Fruit fly (Drosophila melanogaster) whole organism, pupa: Measurements from ENCODE around the gene Duox.

Experiments
- CG12605 ChIP-seq: fragments of 200-800 bp; sonication (Bioruptor generic); IDR thresholded peaks from 2 replicates; pipeline ENCODE4 v1.3.6; 2022; ENCODE audit warnings: missing biosample characterization, missing genetic modification characterization
- CG13204 ChIP-seq: fragments of 200-800 bp; sonication (Bioruptor generic); optimal IDR thresholded peaks from 2 replicates; lab custom pipeline; 2018; ENCODE audit warnings: missing biosample characterization, mild to moderate bottlenecking, missing genetic modification characterization, moderate library complexity
- CG14655 ChIP-seq: fragments of 200-800 bp; sonication (Bioruptor generic); optimal IDR thresholded peaks from 3 replicates; lab custom pipeline; 2017; ENCODE audit warnings: mild to moderate bottlenecking, missing biosample characterization, missing genetic modification reagents, missing genetic modification characterization
- CG34367 ChIP-seq: fragments of 200-800 bp; sonication (Bioruptor generic); optimal IDR thresholded peaks from 2 replicates; lab custom pipeline; 2018; ENCODE audit warnings: missing biosample characterization, mild to moderate bottlenecking, missing genetic modification characterization
- CG8159 ChIP-seq: fragments of 200-800 bp; sonication (Bioruptor generic); optimal IDR thresholded peaks from 3 replicates; lab custom pipeline; 2018; ENCODE audit warnings: missing biosample characterization, mild to moderate bottlenecking, missing genetic modification characterization, moderate library complexity
- CG8301 ChIP-seq: fragments of 200-800 bp; sonication (Bioruptor generic); optimal IDR thresholded peaks from 2 replicates; lab custom pipeline; 2018; ENCODE audit warnings: missing biosample characterization, mild to moderate bottlenecking, missing genetic modification characterization
- CG9948 ChIP-seq: fragments of 200-800 bp; sonication (Bioruptor generic); optimal IDR thresholded peaks from 2 replicates; lab custom pipeline; 2018; ENCODE audit warnings: missing biosample characterization, mild to moderate bottlenecking, missing genetic modification characterization, moderate library complexity
- Ets98B ChIP-seq: fragments of 200-800 bp; sonication (Bioruptor generic); IDR thresholded peaks from 2 replicates; pipeline ENCODE4 v1.3.6; 2022; ENCODE audit warnings: missing biosample characterization, missing genetic modification characterization
- Pif1A ChIP-seq: fragments of 200-800 bp; sonication (Bioruptor generic); optimal IDR thresholded peaks from 3 replicates; lab custom pipeline; 2016; ENCODE audit warnings: missing biosample characterization, missing genetic modification characterization
- gl ChIP-seq: fragments of 200-800 bp; sonication (Bioruptor generic); optimal IDR thresholded peaks from 2 replicates; lab custom pipeline; 2018; ENCODE audit warnings: missing biosample characterization, mild to moderate bottlenecking, missing genetic modification characterization

DNA sequence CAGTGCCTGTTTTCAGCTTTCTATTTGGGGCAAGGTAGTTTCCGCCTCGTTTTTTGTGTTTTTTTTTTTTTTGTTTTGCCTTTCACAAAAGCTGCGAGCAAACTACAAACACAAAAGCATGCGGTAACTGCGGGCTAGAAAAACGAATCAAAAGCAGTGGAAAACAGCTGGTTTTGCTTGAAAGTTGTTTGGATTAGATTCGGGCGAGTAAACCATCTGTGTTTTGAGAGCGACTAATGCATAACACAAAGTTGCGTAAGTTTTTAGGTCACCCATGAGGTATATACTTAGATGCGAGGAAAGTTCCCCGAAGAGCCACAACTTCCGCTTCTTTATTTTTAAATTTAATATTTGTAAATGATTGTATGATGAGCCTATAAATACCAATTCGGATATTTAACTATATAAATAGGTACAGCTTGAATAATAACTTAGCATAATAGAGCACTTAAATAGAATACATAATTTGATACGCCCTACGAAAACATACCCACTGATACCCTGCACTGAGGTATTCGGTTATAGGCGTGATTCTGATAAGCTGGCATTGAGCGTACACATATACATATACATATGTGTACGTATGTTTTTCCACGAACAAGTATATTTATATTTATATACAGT, 42.4 kb upstream of the Duox start:
- TF ChIP-seq Pif1A (no peak), CG13204 (GFP tag; lab: Kevin White, UChicago) (no peak), Ets98B (GFP tag; lab: Robert Waterston, UW) (peak; percentile 32; the same call in 1 of the 2 replicates), CG9948 (tag; lab: Kevin White, UChicago) (no peak), CG12605 (GFP tag; lab: Robert Waterston, UW) (no peak), CG14655 (no peak), gl (no peak), CG8159 (tag; lab: Kevin White, UChicago) (no peak), CG34367 (tag; lab: Kevin White, UChicago) (no peak), CG8301 (tag; lab: Kevin White, UChicago) (no peak)
